Worm (Caenorhabditis elegans) whole organism, midembryonic: ENCODE measurements around the gene T05C3.6.

Source experiments
- flt-1 ChIP-seq: fragments of 200-800 bp; sonication (Bioruptor generic); IDR thresholded peaks from 2 replicates; pipeline ENCODE4 v1.3.6; 2022; ENCODE audit warnings: missing genetic modification characterization, missing compliant biosample characterization
- ztf-29 ChIP-seq: fragments of 200-800 bp; sonication (Bioruptor generic); IDR thresholded peaks from 2 replicates; pipeline ENCODE4 v1.3.6; 2022; ENCODE audit warnings: missing genetic modification reagents, missing genetic modification characterization, missing compliant biosample characterization

DNA sequence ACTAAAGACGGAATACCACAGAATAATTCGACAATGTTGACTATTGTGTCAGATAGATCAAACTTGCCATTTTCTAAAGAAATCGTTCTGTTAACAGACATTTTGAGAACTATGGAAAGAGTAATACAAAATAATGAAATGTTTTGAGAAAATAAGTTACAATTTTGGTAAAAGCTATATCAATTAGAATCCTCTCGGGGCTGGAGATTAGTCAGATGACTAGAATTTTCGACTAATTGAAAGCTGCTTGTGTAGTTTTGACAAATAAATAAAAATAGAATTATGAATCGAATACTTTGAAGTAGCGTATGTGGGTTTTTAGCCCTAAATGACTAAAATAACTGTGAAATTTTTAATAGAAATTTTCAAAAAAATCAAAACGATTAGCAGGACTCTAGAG lies 5.4 kb upstream of the T05C3.6 start, which contains the start of gene srg-65:
- TF ChIP-seq ztf-29 (no peak), flt-1 (no peak)
